Worm (Caenorhabditis elegans) whole organism, L1 larva: ENCODE measurements around the gene W04G3.5.

ENCODE experiments used
- ama-1 ChIP-seq: fragments of 150-350 bp; optimal IDR thresholded peaks from 2 replicates; lab custom pipeline; 2014
- ceh-8 ChIP-seq: fragments of 200-800 bp; sonication (Bioruptor generic); optimal IDR thresholded peaks from 2 replicates; lab custom pipeline; 2018; ENCODE audit warnings: mild to moderate bottlenecking, missing genetic modification characterization, moderate library complexity, missing compliant biosample characterization
- elt-3 ChIP-seq, 6 experiments: fragments of 150-350 bp in 1 of 6; sonication (generic microtip); optimal IDR thresholded peaks; 2 replicates each; lab custom pipeline; 2017 to 2018; ENCODE audit warnings: missing biosample characterization in 6 of 6, missing genetic modification characterization in 6 of 6, inconsistent platforms in 1 of 6
- grh-1 ChIP-seq: fragments of 200-800 bp; sonication (Bioruptor generic); IDR thresholded peaks from 2 replicates; pipeline ENCODE4 v1.3.6; 2022; ENCODE audit warnings: missing genetic modification reagents, missing genetic modification characterization, missing compliant biosample characterization
- lsy-2 ChIP-seq, 2 experiments: fragments of 150-350 bp; optimal IDR thresholded peaks; 2 replicates each; lab custom pipeline; 2014; ENCODE audit warnings: missing biosample characterization in 2 of 2, missing genetic modification characterization in 2 of 2
- nhr-76 ChIP-seq: sonication (generic microtip); optimal IDR thresholded peaks from 2 replicates; lab custom pipeline; 2017; ENCODE audit warnings: missing biosample characterization, missing genetic modification characterization
- unc-62 ChIP-seq: fragments of 150-350 bp; optimal IDR thresholded peaks from 2 replicates; lab custom pipeline; 2014; ENCODE audit warnings: missing biosample characterization, missing genetic modification reagents, missing genetic modification characterization
- ztf-11 ChIP-seq, 2 experiments: sonication (generic microtip); optimal IDR thresholded peaks; 2 replicates each; lab custom pipeline; 2016 to 2017; ENCODE audit warnings: missing genetic modification characterization in 2 of 2, missing biosample characterization in 1 of 2, missing compliant biosample characterization in 1 of 2

- no peak for TF ChIP-seq grh-1 (GFP tag; lab: Robert Waterston, UW)
- no peak for TF ChIP-seq ceh-8 (GFP tag; lab: Kevin White, UChicago)
- TF ChIP-seq elt-3 (tag; optimal IDR thresholded peaks at IDR 0.05; lab: Kevin White, UChicago), result no peak
- TF ChIP-seq nhr-76 (tag; lab: Kevin White, UChicago), result no peak
- no peak for TF ChIP-seq unc-62 (GFP tag; lab: Kevin White, UChicago)
- no peak for TF ChIP-seq ztf-11 (tag; optimal IDR thresholded peaks at IDR 0.05; lab: Kevin White, UChicago)
- TF ChIP-seq ama-1 (lab: Kevin White, UChicago), result no peak
- no peak for TF ChIP-seq lsy-2 (tag; optimal IDR thresholded peaks at IDR 0.05; lab: Kevin White, UChicago)
Observed at ce11 chrX:11120808-11121207, 47.4 kb downstream of the W04G3.5 start, which contains the start of gene R08B4.3.
